Worm (Caenorhabditis elegans) whole organism, late embryonic: Measurements from ENCODE around the gene T19D12.2.
"Not testable (repeated sequence)": the region's sequence is repeated elsewhere in the genome, so short reads cannot be mapped to it uniquely, and the experiment has no call there.

Source experiments
- C08G9.2 ChIP-seq: sonication (generic microtip); optimal IDR thresholded peaks from 2 replicates; lab custom pipeline; 2016; ENCODE audit warnings: mild to moderate bottlenecking, missing genetic modification characterization, moderate library complexity, missing compliant biosample characterization
- dve-1 ChIP-seq: sonication (generic microtip); optimal IDR thresholded peaks from 2 replicates; lab custom pipeline; 2017; ENCODE audit warnings: antibody characterized with exemption, mild to moderate bottlenecking, missing genetic modification characterization, missing compliant biosample characterization
- fkh-10 ChIP-seq: fragments of 150-350 bp; optimal IDR thresholded peaks from 2 replicates; lab custom pipeline; 2014; ENCODE audit warnings: missing biosample characterization, missing genetic modification reagents, missing genetic modification characterization
- hlh-6 ChIP-seq: sonication (generic microtip); optimal IDR thresholded peaks from 2 replicates; lab custom pipeline; 2016; ENCODE audit warnings: missing genotype, missing genetic modification characterization, missing compliant biosample characterization
- nfya-1 ChIP-seq: sonication (generic microtip); optimal IDR thresholded peaks from 2 replicates; lab custom pipeline; 2017; ENCODE audit warnings: missing genetic modification characterization, mild to moderate bottlenecking, missing compliant biosample characterization, antibody characterized with exemption, moderate library complexity
- nhr-11 ChIP-seq: fragments of 150-350 bp; optimal IDR thresholded peaks from 2 replicates; lab custom pipeline; 2014; ENCODE audit warnings: missing biosample characterization, missing genetic modification characterization
- sox-4 ChIP-seq: sonication (generic microtip); optimal IDR thresholded peaks from 2 replicates; lab custom pipeline; 2017; ENCODE audit warnings: mild to moderate bottlenecking, missing genetic modification characterization, inconsistent platforms, missing compliant biosample characterization
- unc-3 ChIP-seq, 2 experiments: fragments of 200-800 bp in 1 of 2; sonication (Bioruptor generic) in 1 of 2; sonication (generic microtip) in 1 of 2; conservative IDR thresholded peaks in 1 of 2; optimal IDR thresholded peaks in 1 of 2; 2 replicates each; pipeline versions ENCODE4 v1.3.6 to Lab custom; 2016 to 2022; ENCODE audit warnings: missing compliant biosample characterization in 2 of 2, missing genetic modification characterization in 2 of 2, missing genetic modification reagents in 1 of 2
- zip-5 ChIP-seq: sonication (generic microtip); optimal IDR thresholded peaks from 2 replicates; lab custom pipeline; 2016; ENCODE audit warnings: missing genetic modification characterization, missing compliant biosample characterization

ce11 chrII:6627182-6627581, 34.0 kb upstream of the T19D12.2 start, which contains the start of the genes F54H5.5 and F54H5.2:
- not testable (repeated sequence) for TF ChIP-seq nhr-11; sox-4 (tag; lab: Kevin White, UChicago); nfya-1 (tag; lab: Kevin White, UChicago); hlh-6; C08G9.2 (tag; lab: Kevin White, UChicago); zip-5 (tag; lab: Kevin White, UChicago); fkh-10; unc-3 (GFP tag; conservative IDR thresholded peaks at IDR 0.05; lab: Robert Waterston, UW); unc-3 (tag; optimal IDR thresholded peaks at IDR 0.05; lab: Kevin White, UChicago); dve-1
